Worm (Caenorhabditis elegans) whole organism, midembryonic: ENCODE results near the gene F42H10.6.

Experiments used
- flt-1 ChIP-seq: fragments of 200-800 bp; sonication (Bioruptor generic); IDR thresholded peaks from 2 replicates; pipeline ENCODE4 v1.3.6; 2022; ENCODE audit warnings: missing genetic modification characterization, missing compliant biosample characterization
- klf-2 ChIP-seq: fragments of 200-800 bp; sonication (Bioruptor generic); conservative IDR thresholded peaks from 2 replicates; pipeline ENCODE4 v1.3.6; 2022; ENCODE audit warnings: missing genetic modification reagents, missing genetic modification characterization, missing compliant biosample characterization
- ref-1 ChIP-seq: fragments of 200-800 bp; sonication (Bioruptor generic); conservative IDR thresholded peaks from 2 replicates; pipeline ENCODE4 v1.3.6; 2022; ENCODE audit warnings: missing genetic modification reagents, missing genetic modification characterization, missing compliant biosample characterization
- ztf-29 ChIP-seq: fragments of 200-800 bp; sonication (Bioruptor generic); IDR thresholded peaks from 2 replicates; pipeline ENCODE4 v1.3.6; 2022; ENCODE audit warnings: missing genetic modification reagents, missing genetic modification characterization, missing compliant biosample characterization

DNA sequence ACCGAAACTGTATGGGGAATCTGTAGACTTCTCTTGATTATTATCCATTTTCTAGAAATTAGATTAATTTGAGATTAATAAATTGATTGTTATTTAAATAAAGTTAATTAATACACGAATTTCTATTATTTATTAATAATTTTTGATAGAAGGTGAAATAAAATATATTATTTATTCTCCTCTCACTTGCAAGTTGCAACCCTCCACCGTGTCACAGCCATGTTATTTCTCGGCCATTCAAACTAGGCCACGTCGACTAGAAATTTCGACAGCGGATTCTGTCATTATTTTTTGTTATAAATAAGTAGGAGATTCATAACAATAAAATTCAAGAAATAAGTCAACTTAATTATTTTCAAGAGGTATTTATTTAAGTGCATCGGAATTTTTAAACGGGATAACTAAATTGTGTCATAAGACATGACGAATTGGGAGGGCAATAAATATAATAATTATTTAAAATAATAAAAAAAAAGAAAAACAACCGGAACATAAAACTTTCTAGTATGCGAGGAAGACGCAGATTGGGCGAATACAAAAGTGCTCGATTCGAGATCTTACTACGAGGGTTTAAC, 36.6 kb downstream of the F42H10.6 start, which contains the start of gene ufbp-1:
- TF ChIP-seq flt-1 = 0 out of 2 replicates have a peak, but pooled peaks have one; percentile 23
- no peak for TF ChIP-seq klf-2 (GFP tag; lab: Robert Waterston, UW)
- TF ChIP-seq ztf-29 = no peak
- no peak for TF ChIP-seq ref-1
